Worm (Caenorhabditis elegans): Measurements from ENCODE around the gene fbxa-185.

ce11 chrV:17377140-17377539 lies 45.7 kb downstream of the fbxa-185 start, which contains the start of gene fbxb-7:
- TF ChIP-seq hnd-1 (tag; optimal IDR thresholded peaks at IDR 0.05), result no peak
- no peak for TF ChIP-seq ama-1 (optimal IDR thresholded peaks at IDR 0.05)
- no peak for TF ChIP-seq tra-4 (tag; optimal IDR thresholded peaks at IDR 0.05)
- TF ChIP-seq tbx-11 (GFP tag; IDR thresholded peaks at IDR 0.05), result no peak
- TF ChIP-seq flt-1 (GFP tag; IDR thresholded peaks at IDR 0.05), result no peak
- TF ChIP-seq F13C5.2 (tag; optimal IDR thresholded peaks at IDR 0.05), result no peak

Measured in whole organism, early embryonic.